Fruit fly (Drosophila melanogaster) whole organism, prepupa: ENCODE data around the gene Rab26.

Experiments
- Blimp-1 ChIP-seq: fragments of 200-800 bp; sonication (Bioruptor generic); optimal IDR thresholded peaks from 3 replicates; lab custom pipeline; 2017; ENCODE audit warnings: missing biosample characterization, missing genetic modification characterization, mild to moderate bottlenecking, moderate library complexity, missing genetic modification reagents
- CG10631 ChIP-seq: fragments of 200-800 bp; sonication (Bioruptor generic); optimal IDR thresholded peaks from 2 replicates; lab custom pipeline; 2016; ENCODE audit warnings: missing biosample characterization, missing genetic modification characterization
- CG10669 ChIP-seq: fragments of 200-800 bp; sonication (Bioruptor generic); optimal IDR thresholded peaks from 3 replicates; lab custom pipeline; 2018; ENCODE audit warnings: missing biosample characterization, mild to moderate bottlenecking, missing genetic modification characterization, moderate library complexity
- CG11294 ChIP-seq: fragments of 200-800 bp; sonication (Bioruptor generic); IDR thresholded peaks from 2 replicates; pipeline ENCODE4 v1.3.6; 2022; ENCODE audit warnings: missing biosample characterization, missing genetic modification characterization
- CG11762 ChIP-seq: fragments of 200-800 bp; sonication (Bioruptor generic); optimal IDR thresholded peaks from 3 replicates; lab custom pipeline; 2016; ENCODE audit warnings: missing biosample characterization, missing genetic modification characterization; ENCODE audit not compliant: insufficient read depth
- CG11902 ChIP-seq: fragments of 200-800 bp; sonication (Bioruptor generic); optimal IDR thresholded peaks from 3 replicates; lab custom pipeline; 2016; ENCODE audit warnings: missing biosample characterization, missing genetic modification characterization
- CG1621 ChIP-seq: fragments of 200-800 bp; sonication (Bioruptor generic); optimal IDR thresholded peaks from 3 replicates; lab custom pipeline; 2018; ENCODE audit warnings: missing biosample characterization, mild to moderate bottlenecking, missing genetic modification characterization
- CG3032 ChIP-seq: fragments of 200-800 bp; optimal IDR thresholded peaks from 2 replicates; lab custom pipeline; 2019; ENCODE audit warnings: missing biosample characterization, mild to moderate bottlenecking, missing genetic modification characterization, moderate library complexity
- CG3919 ChIP-seq: fragments of 200-800 bp; sonication (Bioruptor generic); optimal IDR thresholded peaks from 3 replicates; lab custom pipeline; 2016; ENCODE audit warnings: missing biosample characterization, missing genetic modification characterization
- CG6276 ChIP-seq: fragments of 200-800 bp; sonication (Bioruptor generic); optimal IDR thresholded peaks from 2 replicates; lab custom pipeline; 2017; ENCODE audit warnings: missing biosample characterization, mild to moderate bottlenecking, missing genetic modification characterization
- CG6792 ChIP-seq: fragments of 200-800 bp; sonication (Bioruptor generic); optimal IDR thresholded peaks from 3 replicates; lab custom pipeline; 2016; ENCODE audit warnings: missing biosample characterization, missing genetic modification characterization
- CG6808 ChIP-seq: fragments of 200-800 bp; sonication (Bioruptor generic); optimal IDR thresholded peaks from 3 replicates; lab custom pipeline; 2017; ENCODE audit warnings: missing biosample characterization, missing genetic modification characterization, mild to moderate bottlenecking, moderate library complexity, missing genetic modification reagents
- CG6854 ChIP-seq: fragments of 200-800 bp; sonication (Bioruptor generic); optimal IDR thresholded peaks from 2 replicates; lab custom pipeline; 2017; ENCODE audit warnings: missing biosample characterization, mild to moderate bottlenecking, missing genetic modification characterization
- CG7368 ChIP-seq: fragments of 200-800 bp; sonication (Bioruptor generic); optimal IDR thresholded peaks from 3 replicates; lab custom pipeline; 2016; ENCODE audit warnings: missing biosample characterization, missing genetic modification characterization
- CG8632 ChIP-seq: fragments of 200-800 bp; sonication (Bioruptor generic); optimal IDR thresholded peaks from 3 replicates; lab custom pipeline; 2016; ENCODE audit warnings: missing biosample characterization, missing genetic modification characterization
- Eip78C ChIP-seq: fragments of 200-800 bp; sonication (Bioruptor generic); peaks from one replicate; lab custom pipeline; 2016; ENCODE audit warnings: missing biosample characterization, missing genetic modification characterization
- Ets96B ChIP-seq: fragments of 200-800 bp; optimal IDR thresholded peaks from 2 replicates; lab custom pipeline; 2019; ENCODE audit warnings: missing biosample characterization, mild to moderate bottlenecking, missing genetic modification characterization, moderate library complexity
- Hr38 ChIP-seq: sonication (Bioruptor generic); optimal IDR thresholded peaks from 2 replicates; lab custom pipeline; 2016; ENCODE audit warnings: missing biosample characterization, missing genetic modification characterization
- Hr39 ChIP-seq: fragments of 200-800 bp; sonication (Bioruptor generic); optimal IDR thresholded peaks from 2 replicates; lab custom pipeline; 2016; ENCODE audit warnings: missing biosample characterization, missing genetic modification characterization
- Hr4 ChIP-seq: fragments of 200-800 bp; sonication (Bioruptor generic); optimal IDR thresholded peaks from 3 replicates; lab custom pipeline; 2016; ENCODE audit warnings: missing biosample characterization, missing genetic modification characterization
- OdsH ChIP-seq: fragments of 200-800 bp; sonication (Bioruptor generic); optimal IDR thresholded peaks from 3 replicates; lab custom pipeline; 2016; ENCODE audit warnings: missing biosample characterization, missing genetic modification characterization
- Sox14 ChIP-seq: fragments of 200-800 bp; sonication (Bioruptor generic); optimal IDR thresholded peaks from 3 replicates; lab custom pipeline; 2016; ENCODE audit warnings: missing biosample characterization, missing genetic modification characterization
- achi ChIP-seq: fragments of 200-800 bp; sonication (Bioruptor generic); optimal IDR thresholded peaks from 3 replicates; lab custom pipeline; 2016; ENCODE audit warnings: missing biosample characterization, missing genetic modification characterization
- cyc ChIP-seq: fragments of 200-800 bp; sonication (Bioruptor generic); optimal IDR thresholded peaks from 3 replicates; lab custom pipeline; 2016; ENCODE audit warnings: missing biosample characterization, missing genetic modification characterization
- dac ChIP-seq: fragments of 200-800 bp; sonication (Bioruptor generic); optimal IDR thresholded peaks from 2 replicates; lab custom pipeline; 2017; ENCODE audit warnings: missing biosample characterization, mild to moderate bottlenecking, missing genetic modification characterization
- dsx ChIP-seq: fragments of 200-800 bp; optimal IDR thresholded peaks from 3 replicates; lab custom pipeline; 2019; ENCODE audit warnings: missing biosample characterization, mild to moderate bottlenecking, missing genetic modification characterization, moderate library complexity; ENCODE audit not compliant: poor library complexity, severe bottlenecking
- esn ChIP-seq: fragments of 200-800 bp; sonication (Bioruptor generic); optimal IDR thresholded peaks from 2 replicates; lab custom pipeline; 2016; ENCODE audit warnings: missing biosample characterization, mild to moderate bottlenecking, missing genetic modification characterization, moderate library complexity
- fd59A ChIP-seq: fragments of 200-800 bp; sonication (Bioruptor generic); optimal IDR thresholded peaks from 2 replicates; lab custom pipeline; 2017; ENCODE audit warnings: missing biosample characterization, mild to moderate bottlenecking, missing genetic modification characterization, missing genetic modification reagents
- pdm3 ChIP-seq: fragments of 200-800 bp; sonication (Bioruptor generic); optimal IDR thresholded peaks from 3 replicates; lab custom pipeline; 2016; ENCODE audit warnings: missing biosample characterization, missing genetic modification characterization
- salr ChIP-seq, 2 experiments: fragments of 200-800 bp; sonication (Bioruptor generic); optimal IDR thresholded peaks; 3 replicates each; lab custom pipeline; 2016 to 2018; ENCODE audit warnings: missing biosample characterization in 2 of 2, missing genetic modification characterization in 2 of 2, mild to moderate bottlenecking in 1 of 2
- ss ChIP-seq, 2 experiments: fragments of 200-800 bp; sonication (Bioruptor generic); optimal IDR thresholded peaks; 2 replicates in 1 of 2; 3 replicates in 1 of 2; lab custom pipeline; 2017 to 2018; ENCODE audit warnings: mild to moderate bottlenecking in 2 of 2, missing biosample characterization in 2 of 2, missing genetic modification characterization in 2 of 2, moderate library complexity in 1 of 2
- svp ChIP-seq: fragments of 200-800 bp; sonication (Bioruptor generic); peaks from one replicate; lab custom pipeline; 2016; ENCODE audit warnings: missing biosample characterization, missing genetic modification characterization
- topi ChIP-seq: fragments of 200-800 bp; sonication (Bioruptor generic); optimal IDR thresholded peaks from 3 replicates; lab custom pipeline; 2016; ENCODE audit warnings: missing biosample characterization, missing genetic modification characterization

Rab26 gene

dm6 chr3L:21299203-21299602 is 19.4 kb upstream of the Rab26 start:
- TF ChIP-seq CG10631 (GFP tag; lab: Kevin White, UChicago) (no peak), achi (GFP tag; lab: Kevin White, UChicago) (no peak), CG11902 (no peak), CG6808 (GFP tag; lab: Kevin White, UChicago) (no peak), Hr38 (GFP tag; lab: Kevin White, UChicago) (no peak), Sox14 (no peak), Hr4 (no peak), CG6276 (GFP tag; lab: Kevin White, UChicago) (no peak), svp (GFP tag; lab: Kevin White, UChicago) (no peak), CG1621 (tag; lab: Kevin White, UChicago) (no peak), dac (no peak), topi (GFP tag; lab: Kevin White, UChicago) (no peak), salr (GFP tag; optimal IDR thresholded peaks at IDR 0.05; lab: Kevin White, UChicago) (no peak), esn (GFP tag; lab: Kevin White, UChicago) (no peak), CG11762 (GFP tag; lab: Kevin White, UChicago) (no peak), CG6854 (GFP tag; lab: Kevin White, UChicago) (no peak)

DNA sequence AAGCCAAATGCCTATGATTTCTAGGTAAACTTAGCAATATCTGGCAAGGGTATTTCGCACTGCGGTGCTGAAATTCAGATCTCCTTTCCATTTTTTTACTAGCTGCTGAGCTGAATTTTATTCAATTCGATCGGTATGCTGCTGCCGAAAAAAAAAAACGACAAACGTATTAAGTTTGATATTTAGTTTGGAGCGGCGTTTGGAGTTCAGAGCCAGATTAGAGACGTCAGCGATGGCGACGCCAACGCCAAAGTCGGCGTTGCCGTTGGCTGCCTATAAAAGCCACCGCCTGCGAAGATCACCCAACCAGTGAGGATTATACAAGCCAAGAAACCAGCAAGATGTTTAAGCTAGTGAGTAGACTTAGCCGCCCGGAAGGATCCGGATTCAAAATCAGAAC is 18.3 kb upstream of the Rab26 start, which contains the start of gene Cpr78Cc:
Cpr78Cc (plus strand) TSS at position 301 of the 400 bp plus-strand sequence.
- no peak for TF ChIP-seq CG7368 (GFP tag; lab: Kevin White, UChicago)
- TF ChIP-seq achi (GFP tag; lab: Kevin White, UChicago): no peak
- no peak for TF ChIP-seq fd59A (GFP tag; lab: Kevin White, UChicago)

DNA sequence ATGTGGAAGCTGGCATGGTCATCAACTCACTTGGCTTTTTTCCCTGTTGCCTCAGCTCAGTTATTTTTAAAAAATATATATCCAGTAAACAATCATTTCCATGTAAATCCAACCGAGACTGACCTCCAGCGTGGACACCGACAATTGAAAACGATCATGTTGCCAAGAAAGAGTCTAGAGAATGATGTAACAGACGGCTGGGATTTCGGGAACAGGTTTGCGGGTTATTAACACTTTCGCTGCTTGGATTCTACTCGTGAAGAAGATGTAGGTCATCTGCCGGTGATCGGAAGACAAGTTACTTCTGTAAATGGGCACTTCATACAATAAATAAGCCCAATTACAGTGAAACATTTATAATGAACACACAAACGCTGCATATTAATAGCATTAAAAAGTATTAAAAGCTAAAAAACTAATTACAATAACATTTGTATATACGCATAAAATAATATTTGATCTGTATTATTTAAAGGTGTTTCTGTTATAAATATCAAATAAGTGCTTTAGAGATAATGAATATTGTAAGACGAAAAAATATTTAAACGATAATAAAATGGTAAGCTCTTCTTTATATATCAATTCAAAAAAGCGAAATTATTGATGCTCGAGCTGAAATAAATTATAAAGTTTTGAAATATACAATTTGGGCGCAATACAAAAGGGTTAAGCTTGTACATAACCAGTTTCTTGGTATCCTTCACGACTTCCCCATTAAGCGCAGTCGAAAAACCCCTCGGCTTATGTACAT is 16.7 kb upstream of the Rab26 start:
- TF ChIP-seq dsx (peak; percentile 18), CG6808 (GFP tag; lab: Kevin White, UChicago) (peak; percentile 15), CG6792 (GFP tag; lab: Kevin White, UChicago) (peak; percentile 4), CG3032 (peak; percentile 45), Blimp-1 (GFP tag; lab: Kevin White, UChicago) (peak; percentile 85), CG11294 (GFP tag; lab: Robert Waterston, UW) (no peak), pdm3 (GFP tag; lab: Kevin White, UChicago) (peak; percentile 18), CG10669 (GFP tag; lab: Kevin White, UChicago) (peak; percentile 3), achi (GFP tag; lab: Kevin White, UChicago) (no peak), fd59A (GFP tag; lab: Kevin White, UChicago) (no peak), Eip78C (peak; percentile 86), CG8632 (GFP tag; lab: Kevin White, UChicago) (peak; percentile 18), salr (GFP tag; optimal IDR thresholded peaks at IDR 0.05; lab: Kevin White, UChicago) (no peak), Ets96B (tag; lab: Kevin White, UChicago) (peak; percentile 38), CG3919 (GFP tag; lab: Kevin White, UChicago) (peak; percentile 31)

DNA sequence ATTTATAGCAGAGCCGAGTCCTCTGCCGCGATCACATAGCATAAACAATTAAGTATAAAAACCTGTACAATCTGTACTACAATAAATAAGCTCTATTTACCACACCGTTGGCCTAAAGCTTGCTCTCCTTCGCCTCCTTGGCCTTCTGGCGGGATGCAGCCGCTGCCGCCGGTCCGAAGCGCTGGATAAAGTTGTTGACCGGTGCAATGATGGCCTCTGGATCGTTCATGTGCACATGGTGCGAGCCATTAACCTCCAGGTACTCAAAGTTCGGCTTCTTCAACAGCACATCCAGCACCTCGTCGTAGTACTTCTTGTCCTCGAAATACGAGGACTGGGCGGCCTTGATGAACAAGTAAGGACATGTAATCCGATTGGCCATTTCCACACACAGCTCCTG is 16.1 kb upstream of the Rab26 start:
- TF ChIP-seq CG3919 (GFP tag; lab: Kevin White, UChicago) (no peak), ss (GFP tag; optimal IDR thresholded peaks at IDR 0.05; lab: Kevin White, UChicago) (no peak), CG10669 (GFP tag; lab: Kevin White, UChicago) (no peak), Blimp-1 (GFP tag; lab: Kevin White, UChicago) (no peak), Hr39 (GFP tag; lab: Kevin White, UChicago) (no peak), CG6808 (GFP tag; lab: Kevin White, UChicago) (no peak), CG11902 (no peak), esn (GFP tag; lab: Kevin White, UChicago) (no peak), achi (GFP tag; lab: Kevin White, UChicago) (no peak), OdsH (GFP tag; lab: Kevin White, UChicago) (no peak), cyc (no peak)
